Worm (Caenorhabditis elegans) whole organism, early embryonic: ENCODE data around the gene srx-63.

Experiments
- ama-1 ChIP-seq: fragments of 150-350 bp; optimal IDR thresholded peaks from 2 replicates; lab custom pipeline; 2014
- ceh-13 ChIP-seq: fragments of 200-800 bp; sonication (Bioruptor generic); optimal IDR thresholded peaks from 2 replicates; lab custom pipeline; 2018; ENCODE audit warnings: mild to moderate bottlenecking, missing genetic modification characterization, missing compliant biosample characterization
- ets-7 ChIP-seq: sonication (generic microtip); optimal IDR thresholded peaks from 2 replicates; lab custom pipeline; 2016; ENCODE audit warnings: missing genotype, missing genetic modification characterization, missing compliant biosample characterization
- flt-1 ChIP-seq: fragments of 200-800 bp; sonication (Bioruptor generic); IDR thresholded peaks from 2 replicates; pipeline ENCODE4 v1.3.6; 2022; ENCODE audit warnings: missing genetic modification characterization, missing compliant biosample characterization
- hmg-4 ChIP-seq: fragments of 200-800 bp; sonication (Bioruptor generic); optimal IDR thresholded peaks from 2 replicates; lab custom pipeline; 2018; ENCODE audit warnings: mild to moderate bottlenecking, missing genetic modification characterization, missing compliant biosample characterization
- pes-1 ChIP-seq: fragments of 200-800 bp; sonication (Bioruptor generic); IDR thresholded peaks from 2 replicates; pipeline ENCODE4 v1.3.6; 2022; ENCODE audit warnings: missing genetic modification reagents, missing genetic modification characterization, missing compliant biosample characterization
- scrt-1 ChIP-seq: fragments of 200-800 bp; sonication (Bioruptor generic); IDR thresholded peaks from 2 replicates; pipeline ENCODE4 v1.3.6; 2022; ENCODE audit warnings: missing genetic modification characterization, missing compliant biosample characterization
- tbx-11 ChIP-seq: fragments of 200-800 bp; sonication (Bioruptor generic); IDR thresholded peaks from 2 replicates; pipeline ENCODE4 v1.3.6; 2022; ENCODE audit warnings: missing genetic modification characterization, missing compliant biosample characterization
- tra-4 ChIP-seq: sonication (generic microtip); optimal IDR thresholded peaks from 2 replicates; lab custom pipeline; 2017; ENCODE audit warnings: missing genetic modification characterization, missing compliant biosample characterization

DNA sequence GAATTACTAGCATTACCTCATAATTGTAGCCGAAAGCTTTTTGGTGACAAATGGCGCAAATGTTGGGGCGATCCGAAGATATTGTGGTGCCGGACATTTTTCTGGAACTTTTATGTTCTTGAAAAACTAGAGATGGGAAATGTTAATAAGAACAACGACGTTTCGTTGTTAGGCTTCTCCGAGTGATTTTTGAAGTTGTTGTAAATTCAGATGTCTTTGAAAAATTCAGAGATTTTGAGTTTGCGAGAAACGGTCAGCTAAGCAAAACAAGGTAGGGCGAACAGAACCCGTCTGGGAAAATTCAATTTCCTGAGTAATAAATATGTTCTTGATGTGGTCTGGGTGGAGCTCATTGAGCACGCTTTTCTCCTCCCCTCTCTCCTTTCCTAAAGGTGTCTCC is 45.3 kb upstream of the srx-63 start, which contains the start of gene nhr-124:
- TF ChIP-seq ama-1 (lab: Kevin White, UChicago) (no peak), ceh-13 (no peak), scrt-1 (GFP tag; lab: Robert Waterston, UW) (no peak), tbx-11 (no peak), pes-1 (no peak), tra-4 (tag; lab: Kevin White, UChicago) (no peak), ets-7 (tag; lab: Kevin White, UChicago) (no peak), hmg-4 (GFP tag; lab: Kevin White, UChicago) (no peak), flt-1 (GFP tag; lab: Robert Waterston, UW) (no peak)
